Fruit fly (Drosophila melanogaster) whole organism, wandering third instar larva: ENCODE measurements around the gene CG1317.

ENCODE experiments used
- Dfd ChIP-seq: fragments of >200 bp; optimal IDR thresholded peaks from 2 replicates; lab custom pipeline; 2017; ENCODE audit warnings: missing biosample characterization, missing genetic modification characterization
- Dif ChIP-seq: fragments of 200-275, 200-300 bp; sonication (Bioruptor generic); optimal IDR thresholded peaks from 2 replicates; lab custom pipeline; 2018; ENCODE audit warnings: missing biosample characterization, missing genetic modification characterization; ENCODE audit not compliant: partially characterized antibody
- Hnf4 ChIP-seq: fragments of 200-800 bp; sonication (Bioruptor generic); optimal IDR thresholded peaks from 2 replicates; lab custom pipeline; 2016; ENCODE audit warnings: missing biosample characterization, mild to moderate bottlenecking, missing genetic modification characterization
- N ChIP-seq: fragments of >200 bp; optimal IDR thresholded peaks from 2 replicates; lab custom pipeline; 2018; ENCODE audit warnings: missing biosample characterization, missing external identifiers, missing genetic modification characterization
- OdsH ChIP-seq: fragments of 200-800 bp; sonication (Bioruptor generic); optimal IDR thresholded peaks from 2 replicates; lab custom pipeline; 2016; ENCODE audit warnings: missing biosample characterization, mild to moderate bottlenecking, missing genetic modification characterization
- Rel ChIP-seq, 2 experiments: fragments of 200-800 bp; sonication (Bioruptor generic) in 1 of 2; optimal IDR thresholded peaks; 2 replicates in 1 of 2; 3 replicates in 1 of 2; lab custom pipeline; 2016 to 2019; ENCODE audit warnings: mild to moderate bottlenecking in 2 of 2, missing biosample characterization in 2 of 2, missing genetic modification characterization in 2 of 2, moderate library complexity in 1 of 2
- dl ChIP-seq, 2 experiments: fragments of 175-275, 200-275 bp in 1 of 2; fragments of 200-275 bp in 1 of 2; sonication (Bioruptor generic); optimal IDR thresholded peaks; lab custom pipeline; 2018; ENCODE audit warnings: mild to moderate bottlenecking in 2 of 2, missing biosample characterization in 2 of 2, missing genetic modification characterization in 2 of 2, moderate library complexity in 2 of 2; ENCODE audit not compliant: partially characterized antibody in 2 of 2, insufficient read depth in 1 of 2
- fru ChIP-seq: fragments of 200-800 bp; sonication (Bioruptor generic); optimal IDR thresholded peaks from 3 replicates; lab custom pipeline; 2016; ENCODE audit warnings: missing biosample characterization, mild to moderate bottlenecking, missing genetic modification characterization
- h ChIP-seq: fragments of 200-800 bp; sonication (Bioruptor generic); optimal IDR thresholded peaks from 3 replicates; lab custom pipeline; 2016; ENCODE audit warnings: missing biosample characterization, mild to moderate bottlenecking, missing genetic modification characterization
- pan ChIP-seq: fragments of >200 bp; optimal IDR thresholded peaks from 2 replicates; lab custom pipeline; 2017
- psq ChIP-seq: fragments of 200-800 bp; sonication (Bioruptor generic); optimal IDR thresholded peaks from 3 replicates; lab custom pipeline; 2017; ENCODE audit warnings: missing biosample characterization, mild to moderate bottlenecking, missing genetic modification characterization, moderate library complexity
- woc ChIP-seq: sonication (Bioruptor generic); optimal IDR thresholded peaks from 2 replicates; lab custom pipeline; 2016; ENCODE audit warnings: missing biosample characterization, mild to moderate bottlenecking, missing genetic modification characterization

dm6 chr3L:2386433-2386832, 14.7 kb upstream of the CG1317 start:
- TF ChIP-seq Dfd = no peak
- TF ChIP-seq pan = no peak
- TF ChIP-seq Rel (GFP tag; optimal IDR thresholded peaks at IDR 0.05; lab: Kevin White, UChicago) = no peak
- no peak for TF ChIP-seq Rel (tag; optimal IDR thresholded peaks at IDR 0.05; lab: Kevin White, UChicago)
- peak; percentile 48 for TF ChIP-seq woc
- no peak for TF ChIP-seq dl (GFP tag; optimal IDR thresholded peaks at IDR 0.05; lab: Kevin White, UChicago; ENCODE audit: insufficient read depth in 1 of 2, partially characterized antibody in 2 of 2)
- peak; percentile 71 for TF ChIP-seq fru (GFP tag; lab: Kevin White, UChicago)
- peak; percentile 34 for TF ChIP-seq psq (GFP tag; lab: Kevin White, UChicago)
- TF ChIP-seq Dif (GFP tag; lab: Kevin White, UChicago) = no peak
- no peak for TF ChIP-seq N
- peak; percentile 48 for TF ChIP-seq Hnf4 (GFP tag; lab: Kevin White, UChicago)
- TF ChIP-seq OdsH (GFP tag; lab: Kevin White, UChicago) = peak; percentile 53
- TF ChIP-seq h (GFP tag; lab: Kevin White, UChicago) = peak; percentile 87
